2 fruit fly cellular contexts compared by ENCODE assay signal in the genomic region with DNA sequence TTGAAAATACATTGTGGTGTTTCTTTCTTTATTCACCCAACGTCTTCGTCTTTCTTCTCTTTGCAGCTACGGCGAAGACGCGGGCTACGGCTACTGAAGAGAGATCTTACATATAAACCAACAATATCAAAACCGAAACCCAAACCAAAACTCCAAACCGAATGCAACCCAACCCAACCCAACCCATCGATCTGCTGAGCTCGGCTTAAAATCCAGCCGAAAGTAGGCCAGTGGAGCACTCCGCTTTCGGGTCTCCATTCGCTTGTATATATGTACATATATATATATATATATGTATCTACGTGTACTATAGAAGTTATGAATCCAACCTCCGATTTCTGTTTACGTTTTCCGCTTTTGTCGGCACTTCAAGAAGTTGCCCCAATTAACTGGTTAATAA.
A peak's percentile ranks its signal among the peaks of the same experiment; 100 is the strongest.
TF ChIP-seq lines count a peak whose summit lies in the region.

No protein-coding gene starts in this region.

- no peak for TF ChIP-seq CTCF in whole organism, embryonic (GFP tag; optimal IDR thresholded peaks at IDR 0.05; lab: Kevin White, UChicago)

TF ChIP-seq in whole organism, adult, 20 proteins besides CTCF, POLR2A, EP300 and RAD21:
- TF ChIP-seq CG14711 (tag; optimal IDR thresholded peaks at IDR 0.05; lab: Kevin White, UChicago) = no peak
- TF ChIP-seq tj (GFP tag; optimal IDR thresholded peaks at IDR 0.05; lab: Kevin White, UChicago) = peak; percentile 93
- no peak for TF ChIP-seq kay (GFP tag; lab: Kevin White, UChicago; ENCODE audit: borderline replicate concordance)
- TF ChIP-seq CG5204 (GFP tag; optimal IDR thresholded peaks at IDR 0.05; lab: Kevin White, UChicago) = no peak
TF ChIP-seq in whole organism, adult: peak in this region for 1.

TF ChIP-seq in whole organism, embryonic, 481 proteins besides CTCF, POLR2A, EP300 and RAD21:
- TF ChIP-seq Eip74EF (GFP tag; optimal IDR thresholded peaks at IDR 0.05; lab: Kevin White, UChicago) (no peak), CG5180 (GFP tag; optimal IDR thresholded peaks at IDR 0.05; lab: Kevin White, UChicago) (peak; percentile 29), CG2129 (GFP tag; IDR thresholded peaks at IDR 0.05; lab: Robert Waterston, UW; ENCODE audit: partially characterized antibody) (no peak), Elba2 (GFP tag; optimal IDR thresholded peaks at IDR 0.05; lab: Kevin White, UChicago) (no peak)
